Fruit fly (Drosophila melanogaster): ENCODE results near the gene Cyp303a1.

DNA sequence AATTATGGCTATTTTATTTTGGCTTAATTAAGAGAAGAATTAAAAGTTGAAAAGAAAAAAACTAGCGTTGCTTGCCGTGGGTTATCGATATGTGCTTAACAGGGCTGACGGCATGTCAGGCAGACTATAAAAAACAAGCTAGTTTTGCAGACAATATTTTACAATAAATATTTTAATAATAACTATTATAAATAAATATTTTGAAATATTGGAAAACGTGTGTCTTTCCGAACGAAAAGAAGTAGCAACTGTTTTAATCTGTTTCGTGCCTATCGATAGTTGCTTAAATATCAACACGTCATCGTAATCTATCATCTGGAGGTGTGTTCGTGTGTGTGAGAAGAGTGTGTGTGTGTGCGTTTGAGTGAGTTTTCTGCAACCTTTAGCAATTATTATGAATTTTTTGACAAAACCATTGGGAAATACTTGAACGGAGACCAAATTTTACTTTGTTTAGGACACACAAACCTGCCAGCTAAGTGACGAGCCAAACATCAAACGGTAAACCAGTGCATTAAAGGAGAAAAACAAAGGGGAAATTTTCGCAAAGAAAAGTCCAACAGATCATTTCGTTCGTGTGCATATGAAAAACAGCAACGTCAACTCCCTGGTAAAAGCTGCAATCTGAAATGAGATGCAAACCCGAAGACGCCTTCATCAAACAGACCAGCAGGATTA lies 13.2 kb downstream of the Cyp303a1 start, which contains the start of the genes CG5861 and Syx5:
- TF ChIP-seq CG4496 (GFP tag; IDR thresholded peaks at IDR 0.05) = no peak
- TF ChIP-seq fd96Ca (GFP tag; IDR thresholded peaks at IDR 0.05) = no peak; the same call in 2 of the 3 replicates
- TF ChIP-seq EcR (GFP tag; optimal IDR thresholded peaks at IDR 0.05) = peak; percentile 0
- peak; percentile 29 for TF ChIP-seq Snoo (tag; optimal IDR thresholded peaks at IDR 0.05)
- no peak for TF ChIP-seq CG8159 (tag; optimal IDR thresholded peaks at IDR 0.05)
- TF ChIP-seq CG14655 (GFP tag; optimal IDR thresholded peaks at IDR 0.05) = no peak
- no peak for TF ChIP-seq CG10348 (GFP tag; IDR thresholded peaks at IDR 0.05)
- TF ChIP-seq CG34367 (tag; optimal IDR thresholded peaks at IDR 0.05) = no peak
- peak; percentile 57; the same call in 1 of the 2 replicates for TF ChIP-seq CG32121 (GFP tag; IDR thresholded peaks at IDR 0.05)
- TF ChIP-seq CG15710 (tag; optimal IDR thresholded peaks at IDR 0.05) = peak; percentile 42
- TF ChIP-seq rn (GFP tag; IDR thresholded peaks at IDR 0.05) = peak; percentile 42; the same call in 1 of the 2 replicates
- no peak for TF ChIP-seq CG13204 (GFP tag; optimal IDR thresholded peaks at IDR 0.05)
- TF ChIP-seq D1 (tag; optimal IDR thresholded peaks at IDR 0.05) = no peak
- TF ChIP-seq Pif1A (GFP tag; optimal IDR thresholded peaks at IDR 0.05) = no peak

Data from whole organism, pupa.